Worm (Caenorhabditis elegans) whole organism, L4 larva: ENCODE measurements around the gene smg-8.

Source experiments
- D1046.2 ChIP-seq: fragments of 200-800 bp; sonication (Bioruptor generic); IDR thresholded peaks from 2 replicates; pipeline ENCODE4 v1.3.6; 2022; ENCODE audit warnings: missing genetic modification characterization, missing compliant biosample characterization
- F44E2.7 ChIP-seq: fragments of 200-800 bp; sonication (Bioruptor generic); IDR thresholded peaks from 2 replicates; pipeline ENCODE4 v2.1.2; 2022; ENCODE audit warnings: missing genetic modification characterization, missing compliant biosample characterization
- F49E8.2 ChIP-seq: sonication (generic microtip); optimal IDR thresholded peaks from 2 replicates; lab custom pipeline; 2016; ENCODE audit warnings: missing compliant biosample characterization, mild to moderate bottlenecking, missing genetic modification characterization, borderline replicate concordance
- Y105C5A.15 ChIP-seq: fragments of 200-800 bp; sonication (Bioruptor generic); IDR thresholded peaks from 2 replicates; pipeline ENCODE4 v1.3.6; 2022; ENCODE audit warnings: missing genetic modification characterization, missing compliant biosample characterization
- attf-4 ChIP-seq: sonication (generic microtip); optimal IDR thresholded peaks from 3 replicates; lab custom pipeline; 2017; ENCODE audit warnings: missing biosample characterization, missing genetic modification characterization
- ceh-32 ChIP-seq: sonication (generic microtip); optimal IDR thresholded peaks from 2 replicates; lab custom pipeline; 2016; ENCODE audit warnings: mild to moderate bottlenecking, missing genetic modification characterization, missing compliant biosample characterization; ENCODE audit not compliant: poor library complexity
- ces-1 ChIP-seq: fragments of 150-350 bp; sonication (generic microtip); optimal IDR thresholded peaks from 4 replicates; lab custom pipeline; 2014; ENCODE audit warnings: missing biosample characterization, missing genetic modification reagents, missing genetic modification characterization
- daf-16 ChIP-seq, 3 experiments: sonication (generic microtip); optimal IDR thresholded peaks; 2 replicates each; lab custom pipeline; 2016 to 2017; ENCODE audit warnings: missing genetic modification characterization in 3 of 3, missing genetic modification reagents in 3 of 3, mild to moderate bottlenecking in 2 of 3, missing compliant biosample characterization in 2 of 3, missing biosample characterization in 1 of 3, moderate library complexity in 1 of 3
- daf-19 ChIP-seq: fragments of 200-800 bp; sonication (Bioruptor generic); conservative IDR thresholded peaks from 2 replicates; pipeline ENCODE4 v1.3.6; 2022; ENCODE audit warnings: missing genetic modification characterization, missing compliant biosample characterization
- duxl-1 ChIP-seq: sonication (generic microtip); optimal IDR thresholded peaks from 2 replicates; lab custom pipeline; 2016; ENCODE audit warnings: mild to moderate bottlenecking, missing genetic modification characterization, moderate library complexity, missing compliant biosample characterization; ENCODE audit not compliant: poor library complexity
- egl-43 ChIP-seq: fragments of 200-800 bp; sonication (Bioruptor generic); IDR thresholded peaks from 2 replicates; pipeline ENCODE4 v1.3.6; 2022; ENCODE audit warnings: missing genetic modification reagents, missing genetic modification characterization, missing compliant biosample characterization
- fkh-10 ChIP-seq: fragments of 150-350 bp; optimal IDR thresholded peaks from 2 replicates; lab custom pipeline; 2014; ENCODE audit warnings: missing biosample characterization, missing genetic modification reagents, missing genetic modification characterization
- fos-1 ChIP-seq: fragments of 150-350 bp; optimal IDR thresholded peaks from 2 replicates; lab custom pipeline; 2014; ENCODE audit warnings: missing biosample characterization, missing genetic modification characterization
- hif-1 ChIP-seq, 2 experiments: sonication (generic microtip); optimal IDR thresholded peaks; 2 replicates each; lab custom pipeline; 2016 to 2017; ENCODE audit warnings: missing compliant biosample characterization in 2 of 2, missing genetic modification characterization in 2 of 2, missing genetic modification reagents in 2 of 2, missing genotype in 2 of 2, mild to moderate bottlenecking in 1 of 2
- hlh-30 ChIP-seq: sonication (generic microtip); optimal IDR thresholded peaks from 2 replicates; lab custom pipeline; 2017; ENCODE audit warnings: antibody characterized with exemption, mild to moderate bottlenecking, missing genetic modification characterization, missing compliant biosample characterization; ENCODE audit not compliant: insufficient read depth
- hmg-1.1 ChIP-seq: fragments of 200-800 bp; sonication (Bioruptor generic); IDR thresholded peaks from 2 replicates; pipeline ENCODE4 v1.3.6; 2022; ENCODE audit warnings: missing genetic modification reagents, missing genetic modification characterization, missing compliant biosample characterization
- lim-7 ChIP-seq: fragments of 200-800 bp; sonication (Bioruptor generic); IDR thresholded peaks from 2 replicates; pipeline ENCODE4 v1.3.6; 2022; ENCODE audit warnings: missing genetic modification characterization, missing compliant biosample characterization
- lin-15B ChIP-seq: fragments of 150-350 bp; sonication (generic microtip); optimal IDR thresholded peaks from 3 replicates; lab custom pipeline; 2014; ENCODE audit warnings: missing biosample characterization, missing genetic modification characterization
- lin-38 ChIP-seq: fragments of 200-800 bp; sonication (Bioruptor generic); IDR thresholded peaks from 2 replicates; pipeline ENCODE4 v1.3.6; 2022; ENCODE audit warnings: missing genetic modification reagents, missing genetic modification characterization, missing compliant biosample characterization
- lsy-2 ChIP-seq, 2 experiments: fragments of 150-350 bp in 1 of 2; sonication (generic microtip) in 1 of 2; optimal IDR thresholded peaks; 2 replicates each; lab custom pipeline; 2014 to 2017; ENCODE audit warnings: missing biosample characterization in 2 of 2, missing genetic modification characterization in 2 of 2
- madf-5 ChIP-seq, 2 experiments: fragments of 200-800 bp; sonication (Bioruptor generic); IDR thresholded peaks; 2 replicates each; pipeline ENCODE4 v1.3.6; 2022; ENCODE audit warnings: missing compliant biosample characterization in 2 of 2, missing genetic modification characterization in 2 of 2
- mdl-1 ChIP-seq, 2 experiments: fragments of 150-350 bp in 1 of 2; sonication (generic microtip) in 1 of 2; optimal IDR thresholded peaks; 2 replicates each; lab custom pipeline; 2014 to 2017; ENCODE audit warnings: missing biosample characterization in 2 of 2, missing genetic modification characterization in 2 of 2
- mdt-29 ChIP-seq: fragments of 200-800 bp; sonication (Bioruptor generic); IDR thresholded peaks from 2 replicates; pipeline ENCODE4 v1.3.6; 2022; ENCODE audit warnings: missing genetic modification reagents, missing genetic modification characterization, missing compliant biosample characterization
- mep-1 ChIP-seq: fragments of 150-350 bp; sonication (generic microtip); optimal IDR thresholded peaks from 3 replicates; lab custom pipeline; 2014; ENCODE audit warnings: missing biosample characterization, missing genetic modification characterization
- nhr-10 ChIP-seq: fragments of 150-350 bp; optimal IDR thresholded peaks from 2 replicates; lab custom pipeline; 2014; ENCODE audit warnings: missing biosample characterization, missing genetic modification characterization
- nhr-102 ChIP-seq: sonication (generic microtip); optimal IDR thresholded peaks from 2 replicates; lab custom pipeline; 2016; ENCODE audit warnings: mild to moderate bottlenecking, missing genetic modification characterization, moderate library complexity, missing compliant biosample characterization
- nhr-11 ChIP-seq: fragments of 150-350 bp; optimal IDR thresholded peaks from 2 replicates; lab custom pipeline; 2014; ENCODE audit warnings: missing biosample characterization, missing genetic modification characterization
- nhr-25 ChIP-seq: sonication (generic microtip); optimal IDR thresholded peaks from 2 replicates; lab custom pipeline; 2017; ENCODE audit warnings: missing genetic modification characterization, mild to moderate bottlenecking, missing compliant biosample characterization, antibody characterized with exemption, moderate library complexity, borderline replicate concordance; ENCODE audit not compliant: insufficient read depth
- nhr-28 ChIP-seq: fragments of 150-350 bp; optimal IDR thresholded peaks from 2 replicates; lab custom pipeline; 2014; ENCODE audit warnings: missing biosample characterization, missing genetic modification characterization
- nhr-42 ChIP-seq: fragments of 200-800 bp; sonication (Bioruptor generic); IDR thresholded peaks from 2 replicates; pipeline ENCODE4 v1.3.6; 2022; ENCODE audit warnings: missing genetic modification characterization, missing compliant biosample characterization
- nhr-76 ChIP-seq: fragments of 150-350 bp; optimal IDR thresholded peaks from 2 replicates; lab custom pipeline; 2014; ENCODE audit warnings: missing biosample characterization, missing genetic modification characterization
- nhr-77 ChIP-seq: fragments of 150-350 bp; optimal IDR thresholded peaks from 2 replicates; lab custom pipeline; 2014; ENCODE audit warnings: missing biosample characterization, missing genetic modification characterization
- pha-4 ChIP-seq, 2 experiments: fragments of 150-350 bp in 1 of 2; fragments of 200-800 bp in 1 of 2; sonication (Bioruptor generic) in 1 of 2; IDR thresholded peaks in 1 of 2; optimal IDR thresholded peaks in 1 of 2; 2 replicates each; pipeline versions ENCODE4 v1.3.6 to Lab custom; 2014 to 2022; ENCODE audit warnings: missing genetic modification characterization in 2 of 2, missing genetic modification reagents in 2 of 2, missing biosample characterization in 1 of 2, missing compliant biosample characterization in 1 of 2
- pqm-1 ChIP-seq: sonication (generic microtip); optimal IDR thresholded peaks from 2 replicates; lab custom pipeline; 2017; ENCODE audit warnings: missing biosample characterization, missing genetic modification characterization
- rbr-2 ChIP-seq: sonication (generic microtip); optimal IDR thresholded peaks from 2 replicates; lab custom pipeline; 2016; ENCODE audit warnings: missing genotype, missing genetic modification characterization, missing compliant biosample characterization
- set-16 ChIP-seq: fragments of 200-800 bp; sonication (Bioruptor generic); IDR thresholded peaks from 2 replicates; pipeline ENCODE4 v1.3.6; 2022; ENCODE audit warnings: missing genetic modification reagents, missing genetic modification characterization, missing compliant biosample characterization
- spr-1 ChIP-seq: sonication (generic microtip); optimal IDR thresholded peaks from 2 replicates; lab custom pipeline; 2016; ENCODE audit warnings: mild to moderate bottlenecking, missing genetic modification characterization, missing compliant biosample characterization
- unc-39 ChIP-seq: sonication (generic microtip); optimal IDR thresholded peaks from 2 replicates; lab custom pipeline; 2017; ENCODE audit warnings: missing biosample characterization, missing genetic modification characterization
- unc-62 ChIP-seq, 3 experiments: fragments of 150-350 bp in 1 of 3; sonication (generic microtip); optimal IDR thresholded peaks in 2 of 3; peaks in 1 of 3; 1 replicate in 1 of 3; 2 replicates in 2 of 3; lab custom pipeline; 2014 to 2017; ENCODE audit warnings: missing biosample characterization in 3 of 3, missing genetic modification characterization in 3 of 3, missing genetic modification reagents in 3 of 3, missing genotype in 1 of 3
- vab-7 ChIP-seq: fragments of 200-800 bp; sonication (Bioruptor generic); IDR thresholded peaks from 2 replicates; pipeline ENCODE4 v1.3.6; 2022; ENCODE audit warnings: missing genetic modification reagents, missing genetic modification characterization, missing compliant biosample characterization
- zfp-2 ChIP-seq: sonication (generic microtip); optimal IDR thresholded peaks from 2 replicates; lab custom pipeline; 2016; ENCODE audit warnings: mild to moderate bottlenecking, missing genetic modification characterization, missing compliant biosample characterization
- zip-2 ChIP-seq: fragments of 150-350 bp; optimal IDR thresholded peaks from 2 replicates; lab custom pipeline; 2014; ENCODE audit warnings: missing biosample characterization, missing genetic modification characterization
- ztf-11 ChIP-seq: fragments of 150-350 bp; optimal IDR thresholded peaks from 2 replicates; lab custom pipeline; 2014; ENCODE audit warnings: missing biosample characterization, missing genetic modification characterization
- ztf-7 ChIP-seq: fragments of 150-350 bp; optimal IDR thresholded peaks from 2 replicates; lab custom pipeline; 2014; ENCODE audit warnings: missing biosample characterization, missing genetic modification characterization

smg-8 gene

ce11 chrII:14404266-14404665 lies 36.9 kb upstream of the smg-8 start (continued):
- no peak for TF ChIP-seq attf-4 (tag; lab: Kevin White, UChicago)
- no peak for TF ChIP-seq lim-7
- peak in 1 of 2 experiments; percentile 52 for TF ChIP-seq lsy-2 (tag; optimal IDR thresholded peaks at IDR 0.05; lab: Kevin White, UChicago)
- TF ChIP-seq hif-1 (tag; optimal IDR thresholded peaks at IDR 0.05; lab: Kevin White, UChicago) = peak in 1 of 2 experiments; percentile 46
- TF ChIP-seq fos-1 = no peak
- no peak for TF ChIP-seq vab-7 (GFP tag; lab: Robert Waterston, UW)
- TF ChIP-seq set-16 (GFP tag; lab: Robert Waterston, UW) = no peak
- no peak for TF ChIP-seq fkh-10 (GFP tag; lab: Kevin White, UChicago)
- TF ChIP-seq lin-15B (tag; lab: Kevin White, UChicago) = no peak
- peak; percentile 79 for TF ChIP-seq hlh-30
- TF ChIP-seq nhr-77 (tag; lab: Kevin White, UChicago) = peak; percentile 80
- TF ChIP-seq nhr-25 (tag; lab: Kevin White, UChicago) = no peak
- no peak for TF ChIP-seq rbr-2 (tag; lab: Kevin White, UChicago)
- no peak for TF ChIP-seq Y105C5A.15 (GFP tag; lab: Robert Waterston, UW)
- no peak for TF ChIP-seq F49E8.2
- TF ChIP-seq unc-39 (tag; lab: Kevin White, UChicago) = no peak
- TF ChIP-seq pqm-1 (tag; lab: Kevin White, UChicago) = peak; percentile 33
- TF ChIP-seq mep-1 = peak; percentile 63
- peak; percentile 19; the same call in 1 of the 2 replicates for TF ChIP-seq pha-4 (GFP tag; IDR thresholded peaks at IDR 0.05; lab: Robert Waterston, UW)
- TF ChIP-seq pha-4 (tag; optimal IDR thresholded peaks at IDR 0.05; lab: Kevin White, UChicago) = peak; percentile 74
- no peak for TF ChIP-seq ztf-11 (tag; lab: Kevin White, UChicago)
- no peak for TF ChIP-seq duxl-1 (tag; lab: Kevin White, UChicago)
- TF ChIP-seq daf-16 (GFP tag; optimal IDR thresholded peaks at IDR 0.05; lab: Kevin White, UChicago) = no peak
- peak; percentile 92 for TF ChIP-seq daf-16 (tag; optimal IDR thresholded peaks at IDR 0.05; lab: Kevin White, UChicago)

ce11 chrII:14404741-14405488 lies 36.3 kb upstream of the smg-8 start:
- TF ChIP-seq mdt-29 = peak; percentile 94
- TF ChIP-seq spr-1 (tag; lab: Kevin White, UChicago) = peak; percentile 55
- no peak for TF ChIP-seq nhr-76
- peak; percentile 62 for TF ChIP-seq nhr-10
- TF ChIP-seq madf-5 (GFP tag; IDR thresholded peaks at IDR 0.05; lab: Robert Waterston, UW) = no peak
- peak in 1 of 2 experiments; percentile 99 for TF ChIP-seq unc-62 (GFP tag; optimal IDR thresholded peaks at IDR 0.05 in 1 of 2; lab: Kevin White, UChicago)
- TF ChIP-seq unc-62 (tag; optimal IDR thresholded peaks at IDR 0.05; lab: Kevin White, UChicago) = no peak
- peak; percentile 61 for TF ChIP-seq hmg-1.1 (GFP tag; lab: Robert Waterston, UW)
- peak; percentile 79 for TF ChIP-seq pha-4 (GFP tag; IDR thresholded peaks at IDR 0.05; lab: Robert Waterston, UW)
- peak; percentile 56 for TF ChIP-seq pha-4 (tag; optimal IDR thresholded peaks at IDR 0.05; lab: Kevin White, UChicago)
- no peak for TF ChIP-seq zfp-2 (tag; lab: Kevin White, UChicago)
- TF ChIP-seq unc-39 (tag; lab: Kevin White, UChicago) = no peak
- peak in 1 of 2 experiments; percentile 73 for TF ChIP-seq mdl-1 (tag; optimal IDR thresholded peaks at IDR 0.05; lab: Kevin White, UChicago)
- peak in 1 of 2 experiments; percentile 89 for TF ChIP-seq daf-16 (GFP tag; optimal IDR thresholded peaks at IDR 0.05; lab: Kevin White, UChicago)
- TF ChIP-seq daf-16 (tag; optimal IDR thresholded peaks at IDR 0.05; lab: Kevin White, UChicago) = peak; percentile 69
- TF ChIP-seq duxl-1 (tag; lab: Kevin White, UChicago) = no peak
- peak; percentile 8 for TF ChIP-seq ztf-7 (tag; lab: Kevin White, UChicago)
- no peak for TF ChIP-seq ces-1 (GFP tag; lab: Kevin White, UChicago)
- TF ChIP-seq ceh-32 = peak; percentile 36
- peak; percentile 58 for TF ChIP-seq zip-2 (tag; lab: Kevin White, UChicago)
- TF ChIP-seq D1046.2 (GFP tag; lab: Robert Waterston, UW) = no peak
- TF ChIP-seq egl-43 (GFP tag; lab: Robert Waterston, UW) = 0 out of 2 replicates have a peak, but pooled peaks have one; percentile 24
- TF ChIP-seq nhr-102 = peak; percentile 91
- TF ChIP-seq nhr-28 (tag; lab: Kevin White, UChicago) = peak; percentile 36
- peak; percentile 82 for TF ChIP-seq nhr-25 (tag; lab: Kevin White, UChicago)
- TF ChIP-seq lim-7 = no peak
- peak; percentile 74 for TF ChIP-seq lin-38 (GFP tag; lab: Robert Waterston, UW)
- TF ChIP-seq daf-19 (GFP tag; lab: Robert Waterston, UW) = 0 out of 2 replicates have a peak, but pooled peaks have one; percentile 8
- peak; percentile 15 to 77 for TF ChIP-seq lsy-2 (tag; optimal IDR thresholded peaks at IDR 0.05; lab: Kevin White, UChicago)
- TF ChIP-seq mep-1 = peak; percentile 87
- no peak for TF ChIP-seq nhr-11 (tag; lab: Kevin White, UChicago)
- peak; percentile 76; the same call in 1 of the 2 replicates for TF ChIP-seq nhr-42 (GFP tag; lab: Robert Waterston, UW)
- TF ChIP-seq F44E2.7 = no peak
